Worm (Caenorhabditis elegans) whole organism, mixed stage, embryonic: Measurements from ENCODE around the gene F46E10.2.

Source experiments
- M03D4.4 ChIP-seq: sonication (generic microtip); optimal IDR thresholded peaks from 2 replicates; lab custom pipeline; 2017; ENCODE audit warnings: mild to moderate bottlenecking, missing genetic modification characterization, missing compliant biosample characterization
- bed-3 ChIP-seq: fragments of 200-800 bp; sonication (Bioruptor generic); optimal IDR thresholded peaks from 3 replicates; lab custom pipeline; 2018; ENCODE audit warnings: mild to moderate bottlenecking, missing genetic modification characterization, moderate library complexity, missing compliant biosample characterization
- blmp-1 ChIP-seq: fragments of 150-350 bp; optimal IDR thresholded peaks from 2 replicates; lab custom pipeline; 2014; ENCODE audit warnings: missing biosample characterization, missing genetic modification characterization
- ceh-39 ChIP-seq: fragments of 150-350 bp; optimal IDR thresholded peaks from 2 replicates; lab custom pipeline; 2014; ENCODE audit warnings: missing biosample characterization, missing genetic modification characterization
- ceh-43 ChIP-seq: fragments of 200-800 bp; sonication (Bioruptor generic); optimal IDR thresholded peaks from 2 replicates; lab custom pipeline; 2018; ENCODE audit warnings: mild to moderate bottlenecking, missing genetic modification characterization, moderate library complexity, missing compliant biosample characterization
- ceh-83 ChIP-seq: fragments of 200-800 bp; sonication (Bioruptor generic); optimal IDR thresholded peaks from 2 replicates; lab custom pipeline; 2018; ENCODE audit warnings: mild to moderate bottlenecking, missing genetic modification characterization, missing compliant biosample characterization
- ces-1 ChIP-seq: fragments of 150-350 bp; optimal IDR thresholded peaks from 2 replicates; lab custom pipeline; 2014; ENCODE audit warnings: missing biosample characterization, missing genetic modification reagents, missing genetic modification characterization
- cnd-1 ChIP-seq: fragments of 200-800 bp; sonication (Bioruptor generic); optimal IDR thresholded peaks from 2 replicates; lab custom pipeline; 2018; ENCODE audit warnings: mild to moderate bottlenecking, missing genetic modification characterization, missing compliant biosample characterization
- drap-1 ChIP-seq: fragments of 200-800 bp; sonication (Bioruptor generic); optimal IDR thresholded peaks from 3 replicates; lab custom pipeline; 2018; ENCODE audit warnings: mild to moderate bottlenecking, missing genetic modification characterization, missing compliant biosample characterization
- elt-1 ChIP-seq: sonication (generic microtip); optimal IDR thresholded peaks from 2 replicates; lab custom pipeline; 2017; ENCODE audit warnings: missing genetic modification characterization, mild to moderate bottlenecking, missing compliant biosample characterization, antibody characterized with exemption, moderate library complexity, borderline replicate concordance; ENCODE audit not compliant: insufficient read depth
- elt-3 ChIP-seq: fragments of 150-350 bp; optimal IDR thresholded peaks from 2 replicates; lab custom pipeline; 2014; ENCODE audit warnings: missing biosample characterization, missing genetic modification characterization
- flh-1 ChIP-seq: fragments of 200-800 bp; sonication (Bioruptor generic); optimal IDR thresholded peaks from 2 replicates; lab custom pipeline; 2018; ENCODE audit warnings: mild to moderate bottlenecking, missing genetic modification characterization, moderate library complexity, missing compliant biosample characterization
- ham-2 ChIP-seq: fragments of 200-800 bp; sonication (Bioruptor generic); optimal IDR thresholded peaks from 2 replicates; lab custom pipeline; 2018; ENCODE audit warnings: mild to moderate bottlenecking, missing genetic modification characterization, missing compliant biosample characterization
- hlh-1 ChIP-seq: fragments of 150-350 bp; optimal IDR thresholded peaks from 2 replicates; lab custom pipeline; 2014; ENCODE audit warnings: missing biosample characterization, missing genetic modification reagents, missing genetic modification characterization
- lin-13 ChIP-seq: fragments of 150-350 bp; optimal IDR thresholded peaks from 2 replicates; lab custom pipeline; 2014; ENCODE audit warnings: missing biosample characterization, missing genetic modification characterization
- lin-32 ChIP-seq: fragments of 200-800 bp; sonication (Bioruptor generic); optimal IDR thresholded peaks from 2 replicates; lab custom pipeline; 2018; ENCODE audit warnings: mild to moderate bottlenecking, missing genetic modification characterization, missing compliant biosample characterization
- lsy-2 ChIP-seq: fragments of 150-350 bp; optimal IDR thresholded peaks from 2 replicates; lab custom pipeline; 2014; ENCODE audit warnings: missing biosample characterization, missing genetic modification characterization
- mls-2 ChIP-seq: sonication (generic microtip); optimal IDR thresholded peaks from 2 replicates; lab custom pipeline; 2016; ENCODE audit warnings: mild to moderate bottlenecking, missing genetic modification characterization, moderate library complexity, missing compliant biosample characterization
- nhr-12 ChIP-seq: fragments of 150-350 bp; optimal IDR thresholded peaks from 2 replicates; lab custom pipeline; 2014; ENCODE audit warnings: missing biosample characterization, missing genetic modification characterization
- nhr-2 ChIP-seq: fragments of 150-350 bp; optimal IDR thresholded peaks from 2 replicates; lab custom pipeline; 2014; ENCODE audit warnings: missing biosample characterization, missing genetic modification characterization
- nhr-237 ChIP-seq: fragments of 150-350 bp; optimal IDR thresholded peaks from 2 replicates; lab custom pipeline; 2014; ENCODE audit warnings: missing biosample characterization, missing genetic modification characterization
- pha-4 ChIP-seq: fragments of 150-350 bp; optimal IDR thresholded peaks from 2 replicates; lab custom pipeline; 2018; ENCODE audit warnings: missing biosample characterization, missing genetic modification reagents, missing genetic modification characterization
- sem-2 ChIP-seq: fragments of 200-800 bp; sonication (Bioruptor generic); optimal IDR thresholded peaks from 2 replicates; lab custom pipeline; 2018; ENCODE audit warnings: mild to moderate bottlenecking, missing genetic modification characterization, missing compliant biosample characterization
- sptf-1 ChIP-seq: sonication (generic microtip); optimal IDR thresholded peaks from 2 replicates; lab custom pipeline; 2017; ENCODE audit warnings: mild to moderate bottlenecking, missing genetic modification characterization, moderate library complexity, missing compliant biosample characterization
- tbx-8 ChIP-seq: fragments of 200-800 bp; sonication (Bioruptor generic); optimal IDR thresholded peaks from 2 replicates; lab custom pipeline; 2018; ENCODE audit warnings: mild to moderate bottlenecking, missing genetic modification characterization, moderate library complexity, missing compliant biosample characterization
- unc-120 ChIP-seq: sonication (generic microtip); optimal IDR thresholded peaks from 2 replicates; lab custom pipeline; 2017; ENCODE audit warnings: missing genetic modification characterization, missing compliant biosample characterization; ENCODE audit not compliant: poor library complexity, severe bottlenecking
- unc-39 ChIP-seq: fragments of 150-350 bp; optimal IDR thresholded peaks from 2 replicates; lab custom pipeline; 2014; ENCODE audit warnings: missing biosample characterization, missing genetic modification characterization
- unc-62 ChIP-seq: fragments of 150-350 bp; optimal IDR thresholded peaks from 2 replicates; lab custom pipeline; 2014; ENCODE audit warnings: missing biosample characterization, missing genetic modification reagents, missing genetic modification characterization
- zip-8 ChIP-seq: fragments of 150-350 bp; optimal IDR thresholded peaks from 2 replicates; lab custom pipeline; 2014; ENCODE audit warnings: missing biosample characterization, missing genetic modification characterization
- ztf-11 ChIP-seq: fragments of 150-350 bp; optimal IDR thresholded peaks from 2 replicates; lab custom pipeline; 2014; ENCODE audit warnings: missing biosample characterization, missing genetic modification characterization

The F46E10.2 gene

ce11 chrV:6498441-6498840, 21.8 kb upstream of the F46E10.2 start:
- TF ChIP-seq ztf-11 (tag; lab: Kevin White, UChicago), result no peak
- no peak for TF ChIP-seq ceh-39 (tag; lab: Kevin White, UChicago)

ce11 chrV:6498903-6499302, 21.3 kb upstream of the F46E10.2 start, which contains the start of gene W01A11.1:
Gene W01A11.1 (plus strand): TSS chrV:6499224.
- TF ChIP-seq ceh-39 (tag; lab: Kevin White, UChicago) (no peak), drap-1 (GFP tag; lab: Kevin White, UChicago) (no peak)

- TF ChIP-seq unc-62 (GFP tag; lab: Kevin White, UChicago), result peak; percentile 9
- TF ChIP-seq nhr-2 (tag; lab: Kevin White, UChicago), result no peak
Observed at ce11 chrV:6503158-6503557, 17.1 kb upstream of the F46E10.2 start.

- no peak for TF ChIP-seq lin-32
- TF ChIP-seq M03D4.4 (tag; lab: Kevin White, UChicago), result no peak
- no peak for TF ChIP-seq ceh-43
- TF ChIP-seq mls-2, result no peak
- no peak for TF ChIP-seq ces-1 (GFP tag; lab: Kevin White, UChicago)
- no peak for TF ChIP-seq elt-1 (tag; lab: Kevin White, UChicago)
- no peak for TF ChIP-seq nhr-2 (tag; lab: Kevin White, UChicago)
- no peak for TF ChIP-seq sem-2 (GFP tag; lab: Kevin White, UChicago)
- TF ChIP-seq unc-62 (GFP tag; lab: Kevin White, UChicago), result no peak
- TF ChIP-seq zip-8 (tag; lab: Kevin White, UChicago), result no peak
- TF ChIP-seq lsy-2 (tag; lab: Kevin White, UChicago), result no peak
- no peak for TF ChIP-seq cnd-1 (tag; lab: Kevin White, UChicago)
- no peak for TF ChIP-seq bed-3 (GFP tag; lab: Kevin White, UChicago)
- TF ChIP-seq elt-3, result no peak
- no peak for TF ChIP-seq pha-4 (tag; lab: Kevin White, UChicago)
- TF ChIP-seq lin-13 (tag; lab: Kevin White, UChicago), result no peak
- no peak for TF ChIP-seq sptf-1 (tag; lab: Kevin White, UChicago)
Observed at ce11 chrV:6504131-6504827, 16.0 kb upstream of the F46E10.2 start, which contains the start of gene moc-2. Gene moc-2 (minus strand): TSS chrV:6504181.

- TF ChIP-seq sem-2 (GFP tag; lab: Kevin White, UChicago) (no peak), blmp-1 (tag; lab: Kevin White, UChicago) (no peak), flh-1 (GFP tag; lab: Kevin White, UChicago) (no peak), mls-2 (no peak), hlh-1 (no peak), elt-3 (no peak), ceh-43 (no peak), sptf-1 (tag; lab: Kevin White, UChicago) (no peak), lin-13 (tag; lab: Kevin White, UChicago) (no peak), nhr-12 (tag; lab: Kevin White, UChicago) (no peak), pha-4 (tag; lab: Kevin White, UChicago) (no peak), nhr-237 (tag; lab: Kevin White, UChicago) (no peak), ceh-83 (GFP tag; lab: Kevin White, UChicago) (no peak), unc-39 (no peak), bed-3 (GFP tag; lab: Kevin White, UChicago) (no peak), ztf-11 (tag; lab: Kevin White, UChicago) (no peak), ham-2 (no peak), tbx-8 (GFP tag; lab: Kevin White, UChicago) (no peak), unc-120 (tag; lab: Kevin White, UChicago) (no peak), ceh-39 (tag; lab: Kevin White, UChicago) (no peak)
Observed at ce11 chrV:6505339-6505811, 14.9 kb upstream of the F46E10.2 start, which contains the start of gene W01A11.7. Gene W01A11.7 (minus strand): TSS chrV:6505389.
